Fruit fly (Drosophila melanogaster) whole organism, embryonic: ENCODE measurements around the gene CG31343.

ENCODE experiments used
- Atf6 ChIP-seq: fragments of 200-800 bp; sonication (Bioruptor generic); IDR thresholded peaks from 2 replicates; pipeline ENCODE4 v1.3.6; 2022; ENCODE audit warnings: missing biosample characterization, missing genetic modification characterization
- Bdp1 ChIP-seq: fragments of 200-800 bp; sonication (Bioruptor generic); optimal IDR thresholded peaks from 3 replicates; lab custom pipeline; 2016; ENCODE audit warnings: missing biosample characterization, missing genetic modification characterization
- CG10543 ChIP-seq: fragments of 200-800 bp; sonication (Bioruptor generic); optimal IDR thresholded peaks from 3 replicates; lab custom pipeline; 2017; ENCODE audit warnings: missing biosample characterization, mild to moderate bottlenecking, missing genetic modification characterization, moderate library complexity
- CG12219 ChIP-seq: fragments of 200-800 bp; sonication (Bioruptor generic); optimal IDR thresholded peaks from 3 replicates; lab custom pipeline; 2018; ENCODE audit warnings: missing biosample characterization, mild to moderate bottlenecking, missing genetic modification characterization
- CG12659 ChIP-seq: fragments of 200-800 bp; sonication (Bioruptor generic); optimal IDR thresholded peaks from 3 replicates; lab custom pipeline; 2017; ENCODE audit warnings: mild to moderate bottlenecking, missing biosample characterization, missing genetic modification reagents, missing genetic modification characterization
- CG14050 ChIP-seq: fragments of 200-800 bp; sonication (Bioruptor generic); IDR thresholded peaks from 3 replicates; pipeline ENCODE4 v1.3.6; 2022; ENCODE audit warnings: missing biosample characterization, missing genetic modification characterization
- CG15479 ChIP-seq: fragments of 200-800 bp; sonication (Bioruptor generic); optimal IDR thresholded peaks from 3 replicates; lab custom pipeline; 2019; ENCODE audit warnings: missing biosample characterization, mild to moderate bottlenecking, missing genetic modification characterization, moderate library complexity
- CG15696 ChIP-seq: fragments of 200-800 bp; sonication (Bioruptor generic); optimal IDR thresholded peaks from 2 replicates; lab custom pipeline; 2019; ENCODE audit warnings: missing biosample characterization, mild to moderate bottlenecking, missing genetic modification characterization, moderate library complexity
- CG16863 ChIP-seq: fragments of 200-800 bp; sonication (Bioruptor generic); optimal IDR thresholded peaks from 3 replicates; lab custom pipeline; 2016; ENCODE audit warnings: missing biosample characterization, missing genetic modification characterization
- CG17829 ChIP-seq: fragments of 200-800 bp; optimal IDR thresholded peaks from 2 replicates; lab custom pipeline; 2019; ENCODE audit warnings: missing biosample characterization, mild to moderate bottlenecking, missing genetic modification characterization, moderate library complexity
- CG18599 ChIP-seq: fragments of 200-800 bp; sonication (Bioruptor generic); optimal IDR thresholded peaks from 3 replicates; lab custom pipeline; 2017; ENCODE audit warnings: missing biosample characterization, missing genetic modification characterization, mild to moderate bottlenecking, moderate library complexity, missing genetic modification reagents
- CG30403 ChIP-seq: fragments of 200-800 bp; sonication (Bioruptor generic); optimal IDR thresholded peaks from 3 replicates; lab custom pipeline; 2016; ENCODE audit warnings: missing biosample characterization, missing genetic modification characterization
- CG31388 ChIP-seq: fragments of 200-800 bp; sonication (Bioruptor generic); optimal IDR thresholded peaks from 2 replicates; lab custom pipeline; 2016; ENCODE audit warnings: missing biosample characterization, missing genetic modification characterization
- CG34422 ChIP-seq: fragments of 200-800 bp; sonication (Bioruptor generic); IDR thresholded peaks from 3 replicates; pipeline ENCODE4 v1.3.6; 2022; ENCODE audit warnings: missing biosample characterization, missing genetic modification characterization
- CG3838 ChIP-seq: fragments of 200-800 bp; sonication (Bioruptor generic); optimal IDR thresholded peaks from 3 replicates; lab custom pipeline; 2016; ENCODE audit warnings: missing biosample characterization, missing genetic modification characterization
- CG4707 ChIP-seq: fragments of 200-800 bp; sonication (Bioruptor generic); optimal IDR thresholded peaks from 2 replicates; lab custom pipeline; 2018; ENCODE audit warnings: missing biosample characterization, mild to moderate bottlenecking, missing genetic modification characterization, moderate library complexity
- CG4730 ChIP-seq: fragments of 200-800 bp; sonication (Bioruptor generic); IDR thresholded peaks from 2 replicates; pipeline ENCODE4 v1.3.6; 2022; ENCODE audit warnings: missing biosample characterization, missing genetic modification characterization
- CG4854 ChIP-seq: fragments of 200-800 bp; sonication (Bioruptor generic); optimal IDR thresholded peaks from 2 replicates; lab custom pipeline; 2016; ENCODE audit warnings: missing biosample characterization, missing genetic modification characterization, inconsistent platforms
- CG5245 ChIP-seq: fragments of 200-800 bp; sonication (Bioruptor generic); optimal IDR thresholded peaks from 3 replicates; lab custom pipeline; 2016; ENCODE audit warnings: missing biosample characterization, missing genetic modification characterization
- CG6175 ChIP-seq: fragments of 200-800 bp; sonication (Bioruptor generic); IDR thresholded peaks from 3 replicates; pipeline ENCODE4 v1.3.6; 2022; ENCODE audit warnings: missing biosample characterization, missing genetic modification characterization
- CG8281 ChIP-seq: fragments of 200-800 bp; sonication (Bioruptor generic); optimal IDR thresholded peaks from 2 replicates; lab custom pipeline; 2018; ENCODE audit warnings: missing biosample characterization, mild to moderate bottlenecking, missing genetic modification characterization, moderate library complexity
- CG8944 ChIP-seq: fragments of 200-800 bp; sonication (Bioruptor generic); optimal IDR thresholded peaks from 3 replicates; lab custom pipeline; 2016; ENCODE audit warnings: missing biosample characterization, missing genetic modification characterization
- CG9609 ChIP-seq: fragments of 200-800 bp; sonication (Bioruptor generic); optimal IDR thresholded peaks from 3 replicates; lab custom pipeline; 2016; ENCODE audit warnings: missing biosample characterization, missing genetic modification characterization
- Dek ChIP-seq: fragments of 200-800 bp; sonication (Bioruptor generic); optimal IDR thresholded peaks from 3 replicates; lab custom pipeline; 2019; ENCODE audit warnings: missing biosample characterization, mild to moderate bottlenecking, missing genetic modification characterization, moderate library complexity
- Dp ChIP-seq: fragments of 200-800 bp; sonication (Bioruptor generic); optimal IDR thresholded peaks from 2 replicates; lab custom pipeline; 2018; ENCODE audit warnings: missing biosample characterization, mild to moderate bottlenecking, missing genetic modification characterization, moderate library complexity
- Ets97D ChIP-seq: fragments of 200-800 bp; sonication (Bioruptor generic); optimal IDR thresholded peaks from 3 replicates; lab custom pipeline; 2016; ENCODE audit warnings: missing biosample characterization, missing genetic modification characterization
- Gug ChIP-seq: fragments of 200-800 bp; sonication (Bioruptor generic); IDR thresholded peaks from 4 replicates; pipeline ENCODE4 v1.3.6; 2022; ENCODE audit warnings: missing biosample characterization, missing genetic modification characterization
- Hr3 ChIP-seq: fragments of 200-800 bp; sonication (Bioruptor generic); optimal IDR thresholded peaks from 3 replicates; lab custom pipeline; 2016; ENCODE audit warnings: missing biosample characterization, missing genetic modification characterization
- Mrtf ChIP-seq: fragments of 200-800 bp; sonication (Bioruptor generic); IDR thresholded peaks from 3 replicates; pipeline ENCODE4 v1.3.6; 2022; ENCODE audit warnings: missing biosample characterization, missing genetic modification characterization
- Pdp1 ChIP-seq, 2 experiments: fragments of 200-800 bp; sonication (Bioruptor generic); optimal IDR thresholded peaks; 3 replicates each; lab custom pipeline; 2016; ENCODE audit warnings: missing biosample characterization in 2 of 2, missing genetic modification characterization in 2 of 2, mild to moderate bottlenecking in 1 of 2, moderate library complexity in 1 of 2
- Poxn ChIP-seq: fragments of 200-800 bp; sonication (Bioruptor generic); IDR thresholded peaks from 2 replicates; pipeline ENCODE4 v1.3.6; 2022; ENCODE audit warnings: missing biosample characterization, missing genetic modification characterization
- Ptx1 ChIP-seq: fragments of 200-800 bp; sonication (Bioruptor generic); IDR thresholded peaks from 2 replicates; pipeline ENCODE4 v1.3.6; 2022; ENCODE audit warnings: missing biosample characterization, missing genetic modification characterization
- Rfx ChIP-seq: fragments of 200-800 bp; sonication (Bioruptor generic); IDR thresholded peaks from 2 replicates; pipeline ENCODE4 v1.3.6; 2022; ENCODE audit warnings: missing biosample characterization, missing genetic modification characterization
- Scr ChIP-seq: fragments of 200-800 bp; sonication (Bioruptor generic); IDR thresholded peaks from 2 replicates; pipeline ENCODE4 v1.3.6; 2022; ENCODE audit warnings: missing biosample characterization, missing genetic modification characterization; ENCODE audit not compliant: partially characterized antibody
- Side ChIP-seq: fragments of 200-800 bp; sonication (Bioruptor generic); optimal IDR thresholded peaks from 2 replicates; lab custom pipeline; 2016; ENCODE audit warnings: missing biosample characterization, missing genetic modification characterization
- Sin3A ChIP-seq: fragments of >200 bp; optimal IDR thresholded peaks from 2 replicates; lab custom pipeline; 2018
- Sry-δ ChIP-seq: fragments of 200-800 bp; sonication (Bioruptor generic); optimal IDR thresholded peaks from 2 replicates; lab custom pipeline; 2016; ENCODE audit warnings: missing biosample characterization, missing genetic modification characterization
- YL-1 ChIP-seq: fragments of 200-800 bp; sonication (Bioruptor generic); optimal IDR thresholded peaks from 3 replicates; lab custom pipeline; 2017; ENCODE audit warnings: missing biosample characterization, mild to moderate bottlenecking, missing genetic modification characterization
- ac ChIP-seq: fragments of 200-800 bp; sonication (Bioruptor generic); optimal IDR thresholded peaks from 3 replicates; lab custom pipeline; 2017; ENCODE audit warnings: missing biosample characterization, mild to moderate bottlenecking, missing genetic modification characterization
- ap ChIP-seq: fragments of 200-800 bp; sonication (Bioruptor generic); IDR thresholded peaks from 2 replicates; pipeline ENCODE4 v1.3.6; 2022; ENCODE audit warnings: missing biosample characterization, missing genetic modification characterization
- cato ChIP-seq: fragments of 200-800 bp; sonication (Bioruptor generic); optimal IDR thresholded peaks from 2 replicates; lab custom pipeline; 2016; ENCODE audit warnings: missing biosample characterization, missing genetic modification characterization, borderline replicate concordance
- chif ChIP-seq, 2 experiments: fragments of 200-800 bp; sonication (Bioruptor generic); optimal IDR thresholded peaks; 3 replicates each; lab custom pipeline; 2016; ENCODE audit warnings: missing biosample characterization in 2 of 2, missing genetic modification characterization in 2 of 2
- disco-r ChIP-seq: fragments of 200-800 bp; sonication (Bioruptor generic); optimal IDR thresholded peaks from 2 replicates; lab custom pipeline; 2016; ENCODE audit warnings: missing biosample characterization, missing genetic modification characterization
- klu ChIP-seq: fragments of 200-800 bp; sonication (Bioruptor generic); IDR thresholded peaks from 2 replicates; pipeline ENCODE4 v1.3.6; 2022; ENCODE audit warnings: missing biosample characterization, missing genetic modification characterization
- nerfin-2 ChIP-seq: fragments of 200-800 bp; sonication (Bioruptor generic); IDR thresholded peaks from 2 replicates; pipeline ENCODE4 v1.3.6; 2022; ENCODE audit warnings: missing biosample characterization, missing genetic modification characterization; ENCODE audit not compliant: partially characterized antibody
- peb ChIP-seq: fragments of 200-800 bp; sonication (Bioruptor generic); IDR thresholded peaks from 2 replicates; pipeline ENCODE4 v1.3.6; 2022; ENCODE audit warnings: missing biosample characterization, missing genetic modification characterization
- pzg ChIP-seq: fragments of 200-800 bp; sonication (Bioruptor generic); optimal IDR thresholded peaks from 3 replicates; lab custom pipeline; 2018; ENCODE audit warnings: missing biosample characterization, mild to moderate bottlenecking, missing genetic modification characterization, moderate library complexity
- sd ChIP-seq: fragments of 200-800 bp; sonication (Bioruptor generic); optimal IDR thresholded peaks from 3 replicates; lab custom pipeline; 2018; ENCODE audit warnings: missing biosample characterization, mild to moderate bottlenecking, missing genetic modification characterization, moderate library complexity
- slou ChIP-seq: fragments of 200-800 bp; sonication (Bioruptor generic); optimal IDR thresholded peaks from 3 replicates; lab custom pipeline; 2016; ENCODE audit warnings: missing biosample characterization, missing genetic modification characterization
- sob ChIP-seq: fragments of 200-800 bp; sonication (Bioruptor generic); IDR thresholded peaks from 2 replicates; pipeline ENCODE4 v1.3.6; 2022; ENCODE audit warnings: missing biosample characterization, missing genetic modification characterization
- sqz ChIP-seq: fragments of 200-800 bp; sonication (Bioruptor generic); optimal IDR thresholded peaks from 3 replicates; lab custom pipeline; 2018; ENCODE audit warnings: missing biosample characterization, mild to moderate bottlenecking, missing genetic modification characterization
- twi ChIP-seq: fragments of 200-800 bp; optimal IDR thresholded peaks from 2 replicates; lab custom pipeline; 2019; ENCODE audit warnings: missing biosample characterization, mild to moderate bottlenecking, missing genetic modification characterization, moderate library complexity
- wdn ChIP-seq: fragments of 200-800 bp; sonication (Bioruptor generic); IDR thresholded peaks from 2 replicates; pipeline ENCODE4 v1.3.6; 2022; ENCODE audit warnings: missing biosample characterization, missing genetic modification characterization

CG31343 gene

DNA sequence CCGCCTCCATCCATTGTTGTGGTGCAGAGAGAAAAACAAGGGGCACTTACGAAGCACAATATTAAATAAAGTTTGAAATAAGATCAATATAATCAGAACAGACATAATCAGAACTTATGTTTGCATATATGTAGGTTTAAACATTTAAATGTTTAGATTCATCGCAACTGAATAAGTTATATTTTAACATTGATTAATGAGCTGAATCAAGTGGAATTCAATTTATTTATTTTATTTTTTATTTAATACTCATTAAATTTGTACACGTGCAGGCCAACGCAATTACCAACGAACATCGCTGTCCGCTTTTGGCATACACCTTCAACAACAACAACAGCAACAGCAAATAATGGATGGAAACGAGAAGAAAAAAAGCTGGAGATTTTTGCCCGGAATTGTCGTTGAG, 46.2 kb upstream of the CG31343 start (continued):
- TF ChIP-seq peb (no peak), CG30403 (GFP tag; lab: Kevin White, UChicago) (peak; percentile 39), CG17829 (tag; lab: Kevin White, UChicago) (peak; percentile 22), Sry-δ (GFP tag; lab: Kevin White, UChicago) (no peak), Rfx (no peak), CG8944 (GFP tag; lab: Kevin White, UChicago) (no peak), Gug (GFP tag; lab: Robert Waterston, UW) (no peak), slou (GFP tag; lab: Kevin White, UChicago) (no peak), CG8281 (tag; lab: Kevin White, UChicago) (no peak), Mrtf (GFP tag; lab: Robert Waterston, UW) (no peak), ap (no peak), sd (no peak), wdn (GFP tag; lab: Robert Waterston, UW) (no peak), CG9609 (GFP tag; lab: Kevin White, UChicago) (no peak), CG3838 (GFP tag; lab: Kevin White, UChicago) (no peak), Dp (no peak), Ets97D (GFP tag; lab: Kevin White, UChicago) (no peak), nerfin-2 (GFP tag; lab: Robert Waterston, UW) (no peak), CG18599 (GFP tag; lab: Kevin White, UChicago) (no peak), Bdp1 (GFP tag; lab: Kevin White, UChicago) (no peak), CG31388 (GFP tag; lab: Kevin White, UChicago) (no peak), sqz (GFP tag; lab: Kevin White, UChicago) (no peak), CG15696 (no peak), Dek (peak; percentile 14), CG16863 (GFP tag; lab: Kevin White, UChicago) (no peak), CG4707 (no peak), Side (GFP tag; lab: Kevin White, UChicago) (no peak), CG15479 (no peak), Scr (no peak), cato (GFP tag; lab: Kevin White, UChicago) (no peak), Sin3A (lab: Kevin White, UChicago) (no peak), Pdp1 (GFP tag; optimal IDR thresholded peaks at IDR 0.05; lab: Kevin White, UChicago) (no peak), klu (GFP tag; lab: Robert Waterston, UW) (no peak), CG12219 (GFP tag; lab: Kevin White, UChicago) (no peak), Ptx1 (peak; percentile 38; the same call in 1 of the 2 replicates), CG6175 (GFP tag; lab: Robert Waterston, UW) (no peak), CG10543 (GFP tag; lab: Kevin White, UChicago) (no peak), ac (GFP tag; lab: Kevin White, UChicago) (no peak), disco-r (GFP tag; lab: Kevin White, UChicago) (no peak), CG5245 (GFP tag; lab: Kevin White, UChicago) (no peak), Poxn (GFP tag; lab: Robert Waterston, UW) (no peak), YL-1 (no peak), twi (tag; lab: Kevin White, UChicago) (no peak), CG12659 (GFP tag; lab: Kevin White, UChicago) (peak; percentile 33), CG4854 (GFP tag; lab: Kevin White, UChicago) (no peak), CG14050 (GFP tag; lab: Robert Waterston, UW) (no peak), CG34422 (GFP tag; lab: Robert Waterston, UW) (no peak), pzg (GFP tag; lab: Kevin White, UChicago) (no peak), Hr3 (GFP tag; lab: Kevin White, UChicago) (no peak), chif (GFP tag; optimal IDR thresholded peaks at IDR 0.05; lab: Kevin White, UChicago) (no peak), sob (no peak), CG4730 (GFP tag; lab: Robert Waterston, UW) (no peak), Atf6 (GFP tag; lab: Robert Waterston, UW) (no peak)
